Fruit fly (Drosophila melanogaster) whole organism, larva: ENCODE data around the gene regucalcin.

Experiments used
- noc ChIP-seq: fragments of 200-800 bp; sonication (Bioruptor generic); optimal IDR thresholded peaks from 3 replicates; lab custom pipeline; 2019; ENCODE audit warnings: missing biosample characterization, mild to moderate bottlenecking, missing genetic modification characterization, moderate library complexity

Gene regucalcin

DNA sequence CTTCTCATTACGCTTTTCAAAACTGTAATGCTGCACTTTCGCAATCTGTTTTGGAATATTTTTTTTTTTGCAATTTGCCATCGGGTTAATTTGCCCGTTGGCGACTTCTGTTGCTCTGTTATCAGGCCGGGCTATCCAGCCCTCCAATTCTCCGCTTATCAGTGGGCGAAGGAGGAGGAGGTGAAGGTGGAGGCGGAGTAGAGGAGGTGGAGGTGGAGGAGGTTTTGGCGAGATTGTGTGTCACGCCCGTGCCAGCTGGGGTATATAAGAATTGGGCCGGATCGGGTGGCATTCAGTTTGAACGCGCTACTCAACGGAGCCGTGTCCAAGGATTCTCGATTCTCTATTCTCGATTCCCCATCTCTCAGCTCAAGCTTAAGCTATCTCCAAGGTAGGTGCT lies 2.0 kb downstream of the regucalcin start:
- no peak for TF ChIP-seq noc

DNA sequence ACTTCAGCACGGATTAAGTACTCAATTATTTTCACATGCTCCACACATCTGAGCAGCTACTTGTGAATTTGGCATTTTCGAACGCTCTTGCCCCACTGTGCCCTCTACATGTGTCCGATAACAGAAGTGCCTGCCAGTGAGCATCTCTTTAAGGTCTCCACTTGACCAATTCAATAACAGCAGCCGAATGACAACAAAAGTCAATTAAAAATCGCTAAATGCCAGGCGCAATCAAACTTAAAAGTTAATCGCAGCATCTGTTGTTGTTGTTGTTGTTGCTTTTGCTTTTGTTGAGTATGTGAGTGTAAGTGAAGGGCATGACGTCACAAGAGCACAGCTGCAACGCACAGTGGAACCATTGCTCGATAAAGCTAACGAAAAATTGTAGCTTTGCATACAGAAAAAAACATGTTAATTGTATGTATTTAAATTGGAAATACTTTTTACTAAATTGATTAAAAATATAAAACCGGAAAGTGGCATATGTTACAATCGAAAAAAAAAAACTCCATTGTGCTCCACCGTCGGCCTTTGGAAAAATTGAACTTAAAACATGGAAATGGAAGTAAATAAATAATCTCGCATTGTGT lies 2.7 kb downstream of the regucalcin start:
- no peak for TF ChIP-seq noc

- no peak for TF ChIP-seq noc
Measured at dm6 chrX:12017815-12018439, 5.8 kb downstream of the regucalcin start, which contains the start of gene Chrac-16. Chrac-16 (minus strand) TSS chrX:12017961.

DNA sequence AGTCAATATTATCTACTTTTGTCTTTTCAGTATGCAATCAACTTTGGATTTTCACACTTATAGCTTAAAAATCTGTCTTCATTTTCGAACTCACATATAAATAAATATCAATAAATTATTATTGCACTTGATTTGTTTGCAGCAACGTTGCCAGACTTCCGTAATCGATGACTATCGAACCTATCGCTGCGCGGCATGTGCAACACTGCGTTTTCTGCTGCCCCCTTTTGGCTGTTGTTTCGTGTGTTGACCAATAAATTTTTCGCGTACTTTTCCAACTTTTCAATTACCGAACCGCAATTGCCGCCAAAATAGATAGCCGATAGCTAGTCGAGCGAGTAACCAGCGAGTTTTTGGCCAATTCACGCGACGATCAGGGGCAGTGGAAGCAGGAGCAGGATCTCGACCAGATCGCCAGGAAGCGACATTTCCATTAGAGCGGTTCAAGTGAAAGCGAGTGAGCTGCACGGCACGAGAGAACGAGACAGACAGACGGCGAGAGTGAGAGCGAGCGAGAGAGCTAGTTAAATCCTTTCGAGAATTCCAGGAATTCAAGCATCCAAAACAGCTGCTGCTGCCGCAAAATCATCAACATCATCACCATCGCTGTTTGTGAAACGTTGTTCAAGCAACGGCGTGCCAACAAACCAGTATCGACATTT lies 6.4 kb downstream of the regucalcin start, which contains the start of gene Lsm12a:
Gene Lsm12a (plus strand): TSS at position 201 of the 662 bp plus-strand sequence.
- TF ChIP-seq noc: no peak

- no peak for TF ChIP-seq noc
Measured at dm6 chrX:12020857-12021256, 8.7 kb downstream of the regucalcin start, which contains the start of gene Tango4. Tango4 (plus strand) TSS chrX:12021068.

DNA sequence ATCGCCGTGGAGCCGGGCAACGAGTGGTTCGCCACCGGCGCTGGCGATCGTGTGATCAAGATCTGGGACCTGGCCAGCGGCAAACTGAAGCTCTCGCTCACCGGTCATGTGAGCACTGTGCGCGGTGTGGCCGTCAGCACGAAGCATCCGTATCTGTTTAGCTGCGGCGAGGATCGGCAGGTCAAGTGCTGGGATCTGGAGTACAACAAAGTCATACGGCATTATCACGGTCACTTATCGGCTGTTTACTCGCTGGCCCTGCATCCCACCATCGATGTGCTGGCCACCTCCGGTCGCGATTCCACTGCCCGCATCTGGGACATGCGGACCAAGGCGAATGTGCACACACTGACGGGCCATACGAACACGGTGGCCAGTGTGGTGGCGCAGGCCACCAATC lies 9.6 kb downstream of the regucalcin start:
- no peak for TF ChIP-seq noc

- TF ChIP-seq noc: no peak
Measured at dm6 chrX:12028825-12029514, 16.8 kb downstream of the regucalcin start, which contains the start of gene Usp7. Usp7 (minus strand) TSS chrX:12029032.

dm6 chrX:12031400-12031799 lies 19.2 kb downstream of the regucalcin start, which contains the start of gene Cyp311a1:
Cyp311a1 (minus strand) TSS chrX:12031465.
- no peak for TF ChIP-seq noc

DNA sequence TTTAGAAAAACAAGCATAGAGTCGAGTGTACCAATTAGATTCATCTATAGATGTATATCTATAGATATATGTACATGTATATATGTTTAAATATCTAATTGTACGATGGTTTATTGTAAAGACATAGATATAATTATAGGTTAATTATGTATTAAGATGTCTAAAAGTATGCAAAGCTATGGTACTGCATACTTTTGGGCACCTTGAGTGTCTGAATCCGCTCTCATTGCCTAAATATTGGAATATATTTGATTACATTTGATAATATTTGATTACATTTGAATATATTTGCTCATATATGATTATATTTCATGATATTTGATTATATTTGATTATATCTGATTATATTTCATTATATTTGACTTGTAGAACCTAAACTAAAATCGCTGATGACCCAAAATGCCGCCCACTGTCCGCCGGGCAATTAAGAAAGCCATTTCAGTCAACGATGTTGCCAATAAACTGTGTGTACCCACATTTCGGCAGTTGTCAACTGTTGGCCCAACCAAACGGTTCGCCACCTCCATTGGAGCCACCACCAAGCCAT lies 20.0 kb downstream of the regucalcin start, which contains the start of gene Cyp318a1:
Gene Cyp318a1 (plus strand): TSS at position 497 of the 547 bp plus-strand sequence.
- TF ChIP-seq noc: no peak

DNA sequence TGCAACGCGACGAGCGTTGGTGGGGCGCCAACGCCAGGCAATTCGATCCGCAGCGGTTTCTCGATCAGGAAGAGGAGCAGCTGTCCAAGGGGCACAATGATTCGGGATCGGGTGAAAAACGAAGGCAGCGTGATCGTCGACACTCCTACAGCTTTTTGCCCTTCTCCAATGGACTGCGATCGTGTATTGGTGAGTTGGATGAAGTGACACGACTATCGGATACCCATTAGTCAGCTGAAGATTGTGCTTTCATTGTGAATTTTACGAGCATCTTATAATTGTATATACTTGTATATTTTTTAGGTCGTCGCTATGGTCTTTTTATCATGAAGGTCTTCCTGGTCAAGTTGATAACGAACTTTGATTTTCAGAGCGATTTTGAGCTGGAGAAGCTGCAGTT lies 22.5 kb downstream of the regucalcin start:
- TF ChIP-seq noc: no peak

- TF ChIP-seq noc: no peak
Measured at dm6 chrX:12035207-12035606, 23.0 kb downstream of the regucalcin start.

- TF ChIP-seq noc: no peak
Measured at dm6 chrX:12043398-12043797, 31.2 kb downstream of the regucalcin start, which contains the start of gene Ten-a. Ten-a (plus strand) TSS chrX:12043698.

DNA sequence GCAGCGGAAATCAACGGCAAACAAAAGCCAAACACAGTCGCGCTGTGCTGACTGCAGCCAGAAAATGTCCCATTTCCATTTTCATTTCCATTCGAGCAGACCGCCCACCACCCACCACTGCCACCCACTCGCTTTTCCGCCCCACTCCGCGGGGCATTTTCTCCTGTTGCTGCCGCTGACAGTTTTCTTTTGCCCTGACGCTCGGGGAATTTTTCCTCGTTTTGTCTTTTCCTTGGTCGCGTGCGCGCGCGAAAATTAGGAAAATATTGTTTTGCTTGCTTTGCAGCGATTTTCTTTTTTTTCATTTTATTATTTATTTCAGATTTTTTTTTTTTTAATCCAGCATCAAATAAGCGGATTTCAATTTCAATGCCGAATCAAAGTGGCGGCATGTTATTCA lies 38.1 kb downstream of the regucalcin start:
- no peak for TF ChIP-seq noc

dm6 chrX:12056535-12056934 lies 44.4 kb downstream of the regucalcin start, which contains the start of gene Uch-L5R:
Uch-L5R (minus strand) TSS chrX:12056635.
- no peak for TF ChIP-seq noc

- TF ChIP-seq noc: no peak
Measured at dm6 chrX:12059495-12059894, 47.3 kb downstream of the regucalcin start, which contains the start of gene Muc11A. Muc11A (plus strand) TSS chrX:12059795.
